Fruit fly (Drosophila melanogaster) whole organism, adult: ENCODE results near the gene CG31200.

ENCODE experiments used
- CG11617 ChIP-seq: fragments of 200-800 bp; sonication (Bioruptor generic); optimal IDR thresholded peaks from 2 replicates; lab custom pipeline; 2017; ENCODE audit warnings: mild to moderate bottlenecking, missing biosample characterization, missing genetic modification reagents, missing genetic modification characterization
- CG12768 ChIP-seq: fragments of 200-800 bp; sonication (Bioruptor generic); optimal IDR thresholded peaks from 2 replicates; lab custom pipeline; 2017; ENCODE audit warnings: missing biosample characterization, missing genetic modification characterization, mild to moderate bottlenecking, moderate library complexity, missing genetic modification reagents
- CG14711 ChIP-seq: fragments of 200-800 bp; sonication (Bioruptor generic); optimal IDR thresholded peaks from 2 replicates; lab custom pipeline; 2018; ENCODE audit warnings: missing biosample characterization, mild to moderate bottlenecking, missing genetic modification characterization, moderate library complexity
- CG1620 ChIP-seq: fragments of 200-800 bp; sonication (Bioruptor generic); optimal IDR thresholded peaks from 2 replicates; lab custom pipeline; 2016; ENCODE audit warnings: missing biosample characterization, missing genetic modification characterization
- CG33017 ChIP-seq: fragments of 200-800 bp; sonication (Bioruptor generic); optimal IDR thresholded peaks from 2 replicates; lab custom pipeline; 2018; ENCODE audit warnings: missing biosample characterization, mild to moderate bottlenecking, missing genetic modification characterization, moderate library complexity
- CG5204 ChIP-seq: fragments of 200-800 bp; sonication (Bioruptor generic); optimal IDR thresholded peaks from 2 replicates; lab custom pipeline; 2016; ENCODE audit warnings: missing biosample characterization, missing genetic modification characterization
- CG7045 ChIP-seq: fragments of 200-800 bp; sonication (Bioruptor generic); optimal IDR thresholded peaks from 2 replicates; lab custom pipeline; 2017; ENCODE audit warnings: missing biosample characterization, mild to moderate bottlenecking, missing genetic modification characterization
- CG7101 ChIP-seq: fragments of 200-800 bp; sonication (Bioruptor generic); optimal IDR thresholded peaks from 2 replicates; lab custom pipeline; 2018; ENCODE audit warnings: missing biosample characterization, mild to moderate bottlenecking, missing genetic modification characterization, moderate library complexity
- Clk ChIP-seq: fragments of 200-800 bp; sonication (Bioruptor generic); optimal IDR thresholded peaks from 2 replicates; lab custom pipeline; 2017; ENCODE audit warnings: missing biosample characterization, missing genetic modification characterization
- Crg-1 ChIP-seq: fragments of 200-800 bp; sonication (Bioruptor generic); optimal IDR thresholded peaks from 2 replicates; lab custom pipeline; 2016; ENCODE audit warnings: missing biosample characterization, missing genetic modification characterization
- Hr96 ChIP-seq: fragments of 200-800 bp; sonication (Bioruptor generic); optimal IDR thresholded peaks from 2 replicates; lab custom pipeline; 2016; ENCODE audit warnings: missing biosample characterization, missing genetic modification characterization
- Mnt ChIP-seq: fragments of 200-800 bp; sonication (Bioruptor generic); optimal IDR thresholded peaks from 2 replicates; lab custom pipeline; 2016; ENCODE audit warnings: missing biosample characterization, mild to moderate bottlenecking, missing genetic modification characterization
- bab1 ChIP-seq: fragments of 200-800 bp; sonication (Bioruptor generic); optimal IDR thresholded peaks from 3 replicates; lab custom pipeline; 2019; ENCODE audit warnings: missing biosample characterization, mild to moderate bottlenecking, missing genetic modification characterization, moderate library complexity
- cic ChIP-seq: fragments of 200-800 bp; sonication (Bioruptor generic); optimal IDR thresholded peaks from 2 replicates; lab custom pipeline; 2017; ENCODE audit warnings: missing biosample characterization, mild to moderate bottlenecking, missing genetic modification characterization, moderate library complexity
- cnc ChIP-seq, 2 experiments: fragments of >200 bp; optimal IDR thresholded peaks; 2 replicates each; lab custom pipeline; 2017
- kay ChIP-seq: fragments of 200-800 bp; sonication (Bioruptor generic); peaks from one replicate; lab custom pipeline; 2016; ENCODE audit warnings: missing biosample characterization, missing genetic modification characterization, borderline replicate concordance
- ovo ChIP-seq: fragments of 200-800 bp; sonication (Bioruptor generic); optimal IDR thresholded peaks from 2 replicates; lab custom pipeline; 2016; ENCODE audit warnings: missing biosample characterization, missing genetic modification characterization
- pad ChIP-seq: fragments of 200-800 bp; sonication (Bioruptor generic); optimal IDR thresholded peaks from 3 replicates; lab custom pipeline; 2017; ENCODE audit warnings: missing biosample characterization, missing genetic modification characterization, mild to moderate bottlenecking, moderate library complexity, missing genetic modification reagents
- tj ChIP-seq: fragments of 200-800 bp; sonication (Bioruptor generic); optimal IDR thresholded peaks from 3 replicates; lab custom pipeline; 2017; ENCODE audit warnings: missing biosample characterization, mild to moderate bottlenecking, missing genetic modification characterization, moderate library complexity
- toe ChIP-seq: fragments of 200-800 bp; sonication (Bioruptor generic); optimal IDR thresholded peaks from 2 replicates; lab custom pipeline; 2016; ENCODE audit warnings: missing biosample characterization, missing genetic modification characterization

The CG31200 gene

dm6 chr3R:20782655-20783105 lies 37.5 kb upstream of the CG31200 start:
- peak; percentile 31 for TF ChIP-seq CG7045
- peak; percentile 74 for TF ChIP-seq Mnt
- peak; percentile 92 for TF ChIP-seq cic (GFP tag; lab: Kevin White, UChicago)
- no peak for TF ChIP-seq CG5204 (GFP tag; lab: Kevin White, UChicago)
- no peak for TF ChIP-seq Crg-1 (GFP tag; lab: Kevin White, UChicago)
- peak; percentile 60 for TF ChIP-seq ovo (GFP tag; lab: Kevin White, UChicago)
- peak; percentile 66 for TF ChIP-seq CG33017 (tag; lab: Kevin White, UChicago)
- TF ChIP-seq CG11617 (GFP tag; lab: Kevin White, UChicago) = no peak
- peak; percentile 50 for TF ChIP-seq CG14711 (tag; lab: Kevin White, UChicago)
- TF ChIP-seq cnc (optimal IDR thresholded peaks at IDR 0.05; lab: Kevin White, UChicago) = no peak
- TF ChIP-seq tj (GFP tag; lab: Kevin White, UChicago) = peak; percentile 73
- TF ChIP-seq bab1 = peak; percentile 98
- TF ChIP-seq CG7101 (tag; lab: Kevin White, UChicago) = peak; percentile 22
- peak; percentile 23 for TF ChIP-seq Hr96
- peak; percentile 72 for TF ChIP-seq Clk (GFP tag; lab: Kevin White, UChicago)
- peak; percentile 80 for TF ChIP-seq CG12768 (GFP tag; lab: Kevin White, UChicago)
- TF ChIP-seq kay = peak; percentile 96
- peak; percentile 62 for TF ChIP-seq toe (GFP tag; lab: Kevin White, UChicago)
- no peak for TF ChIP-seq CG1620 (GFP tag; lab: Kevin White, UChicago)
- TF ChIP-seq pad (GFP tag; lab: Kevin White, UChicago) = no peak

- TF ChIP-seq kay = no peak
- no peak for TF ChIP-seq cnc (optimal IDR thresholded peaks at IDR 0.05; lab: Kevin White, UChicago)
- peak; percentile 37 for TF ChIP-seq CG12768 (GFP tag; lab: Kevin White, UChicago)
- no peak for TF ChIP-seq Mnt
- TF ChIP-seq ovo (GFP tag; lab: Kevin White, UChicago) = no peak
- TF ChIP-seq bab1 = no peak
- TF ChIP-seq toe (GFP tag; lab: Kevin White, UChicago) = no peak
- TF ChIP-seq CG7045 = peak; percentile 71
- no peak for TF ChIP-seq Crg-1 (GFP tag; lab: Kevin White, UChicago)
- TF ChIP-seq CG33017 (tag; lab: Kevin White, UChicago) = peak; percentile 76
- no peak for TF ChIP-seq CG5204 (GFP tag; lab: Kevin White, UChicago)
- no peak for TF ChIP-seq CG1620 (GFP tag; lab: Kevin White, UChicago)
- no peak for TF ChIP-seq tj (GFP tag; lab: Kevin White, UChicago)
- TF ChIP-seq Hr96 = no peak
- TF ChIP-seq Clk (GFP tag; lab: Kevin White, UChicago) = no peak
- peak; percentile 64 for TF ChIP-seq CG14711 (tag; lab: Kevin White, UChicago)
- TF ChIP-seq CG7101 (tag; lab: Kevin White, UChicago) = peak; percentile 76
- TF ChIP-seq pad (GFP tag; lab: Kevin White, UChicago) = peak; percentile 24
- no peak for TF ChIP-seq cic (GFP tag; lab: Kevin White, UChicago)
- TF ChIP-seq CG11617 (GFP tag; lab: Kevin White, UChicago) = peak; percentile 52
Observed at dm6 chr3R:20782104-20782654, 37.0 kb upstream of the CG31200 start.

- TF ChIP-seq bab1 (peak; percentile 48), CG14711 (tag; lab: Kevin White, UChicago) (no peak), CG12768 (GFP tag; lab: Kevin White, UChicago) (peak; percentile 67), CG1620 (GFP tag; lab: Kevin White, UChicago) (peak; percentile 29), cnc (optimal IDR thresholded peaks at IDR 0.05; lab: Kevin White, UChicago) (no peak), kay (peak; percentile 96), CG5204 (GFP tag; lab: Kevin White, UChicago) (no peak), Hr96 (peak; percentile 18), pad (GFP tag; lab: Kevin White, UChicago) (no peak), CG11617 (GFP tag; lab: Kevin White, UChicago) (peak; percentile 36), CG7101 (tag; lab: Kevin White, UChicago) (peak; percentile 32), Mnt (peak; percentile 16), toe (GFP tag; lab: Kevin White, UChicago) (peak; percentile 18), CG33017 (tag; lab: Kevin White, UChicago) (peak; percentile 65), CG7045 (no peak), tj (GFP tag; lab: Kevin White, UChicago) (peak; percentile 55), cic (GFP tag; lab: Kevin White, UChicago) (peak; percentile 80), Crg-1 (GFP tag; lab: Kevin White, UChicago) (no peak), ovo (GFP tag; lab: Kevin White, UChicago) (peak; percentile 44), Clk (GFP tag; lab: Kevin White, UChicago) (peak; percentile 49)
Observed at dm6 chr3R:20779969-20780368, 34.8 kb upstream of the CG31200 start.

dm6 chr3R:20779545-20779944 lies 34.4 kb upstream of the CG31200 start:
- TF ChIP-seq kay = peak; percentile 91
- no peak for TF ChIP-seq Crg-1 (GFP tag; lab: Kevin White, UChicago)

- peak; percentile 99 for TF ChIP-seq Clk (GFP tag; lab: Kevin White, UChicago)
- peak; percentile 95 for TF ChIP-seq CG7045
- no peak for TF ChIP-seq cnc (optimal IDR thresholded peaks at IDR 0.05; lab: Kevin White, UChicago)
- TF ChIP-seq Hr96 = peak; percentile 91
- peak; percentile 99 for TF ChIP-seq ovo (GFP tag; lab: Kevin White, UChicago)
- TF ChIP-seq cic (GFP tag; lab: Kevin White, UChicago) = peak; percentile 100
- TF ChIP-seq toe (GFP tag; lab: Kevin White, UChicago) = peak; percentile 96
- TF ChIP-seq Mnt = peak; percentile 93
- TF ChIP-seq CG14711 (tag; lab: Kevin White, UChicago) = peak; percentile 77
- peak; percentile 79 for TF ChIP-seq pad (GFP tag; lab: Kevin White, UChicago)
- peak; percentile 100 for TF ChIP-seq bab1
- TF ChIP-seq CG12768 (GFP tag; lab: Kevin White, UChicago) = peak; percentile 99
- peak; percentile 82 for TF ChIP-seq CG7101 (tag; lab: Kevin White, UChicago)
- peak; percentile 31 for TF ChIP-seq CG1620 (GFP tag; lab: Kevin White, UChicago)
- TF ChIP-seq CG33017 (tag; lab: Kevin White, UChicago) = peak; percentile 96
- peak; percentile 98 for TF ChIP-seq CG11617 (GFP tag; lab: Kevin White, UChicago)
- TF ChIP-seq tj (GFP tag; lab: Kevin White, UChicago) = peak; percentile 94
- TF ChIP-seq Crg-1 (GFP tag; lab: Kevin White, UChicago) = peak; percentile 46
- peak; percentile 77 for TF ChIP-seq CG5204 (GFP tag; lab: Kevin White, UChicago)
- peak; percentile 100 for TF ChIP-seq kay
Observed at dm6 chr3R:20778285-20778926, 33.3 kb upstream of the CG31200 start.
